Fruit fly (Drosophila melanogaster): Measurements from ENCODE around the gene koko.

Gene koko

DNA sequence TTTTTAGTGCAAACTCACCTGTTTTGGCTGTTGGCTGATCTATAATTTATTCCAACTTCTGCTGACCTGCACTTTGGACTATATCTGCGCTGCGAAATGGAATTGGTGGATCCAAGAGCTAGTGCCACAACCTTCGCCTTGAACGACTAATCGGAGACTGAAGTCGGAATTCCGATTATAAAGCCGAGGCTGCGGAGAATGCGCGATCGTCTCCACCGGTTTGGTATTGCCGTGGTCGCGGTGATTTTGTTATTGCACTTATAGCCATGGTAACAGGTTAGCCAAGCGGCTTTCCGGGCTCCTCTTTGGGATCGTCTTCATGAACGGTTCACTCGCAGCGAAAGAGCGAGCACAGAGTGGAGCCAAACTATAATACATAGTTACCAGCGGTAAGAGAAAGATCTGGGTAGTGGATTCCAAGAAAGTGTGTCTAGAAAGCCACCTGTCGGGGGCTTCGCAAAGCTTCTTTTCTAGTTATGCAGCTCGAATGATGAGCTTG, 21.8 kb upstream of the koko start, which contains the start of gene CG7675 (continued):
- TF ChIP-seq D19A (tag; optimal IDR thresholded peaks at IDR 0.05) (no peak), vnd (GFP tag; IDR thresholded peaks at IDR 0.05; ENCODE audit: partially characterized antibody) (no peak), CG6272 (GFP tag; IDR thresholded peaks at IDR 0.05) (no peak), ci (GFP tag; IDR thresholded peaks at IDR 0.05) (0 out of 3 replicates have a peak, but pooled peaks have one; percentile 45), jigr1 (GFP tag; IDR thresholded peaks at IDR 0.05) (no peak), HHEX (GFP tag; optimal IDR thresholded peaks at IDR 0.05) (peak; percentile 5), ken (GFP tag; IDR thresholded peaks at IDR 0.05) (no peak), CG14710 (tag; optimal IDR thresholded peaks at IDR 0.05) (no peak), wor (GFP tag; IDR thresholded peaks at IDR 0.05) (no peak), chm (GFP tag; IDR thresholded peaks at IDR 0.05) (no peak), Sin3A (optimal IDR thresholded peaks at IDR 0.05) (no peak), B-H1 (GFP tag; IDR thresholded peaks at IDR 0.05) (no peak), hth (optimal IDR thresholded peaks at IDR 0.05) (no peak), tna (GFP tag; IDR thresholded peaks at IDR 0.05; ENCODE audit: partially characterized antibody) (no peak), dm (GFP tag; optimal IDR thresholded peaks at IDR 0.05) (no peak), prd (optimal IDR thresholded peaks at IDR 0.05) (no peak), prd (GFP tag; IDR thresholded peaks at IDR 0.05) (no peak), caup (GFP tag; optimal IDR thresholded peaks at IDR 0.05; ENCODE audit: severe bottlenecking) (no peak), sim (GFP tag; IDR thresholded peaks at IDR 0.05) (no peak), sens (GFP tag) (peak; percentile 46), ab (GFP tag; optimal IDR thresholded peaks at IDR 0.05) (no peak), CG4820 (GFP tag; optimal IDR thresholded peaks at IDR 0.05) (no peak), CG6813 (GFP tag; optimal IDR thresholded peaks at IDR 0.05) (no peak), yki (optimal IDR thresholded peaks at IDR 0.05) (no peak), CG12744 (GFP tag; optimal IDR thresholded peaks at IDR 0.05) (no peak), vvl (GFP tag; IDR thresholded peaks at IDR 0.05) (peak; percentile 64), Mrtf (GFP tag; IDR thresholded peaks at IDR 0.05) (no peak), CG12219 (GFP tag; optimal IDR thresholded peaks at IDR 0.05) (no peak), CG6689 (GFP tag; IDR thresholded peaks at IDR 0.05) (no peak), da (GFP tag; optimal IDR thresholded peaks at IDR 0.05) (no peak), gcm (GFP tag; optimal IDR thresholded peaks at IDR 0.05) (no peak), dysf (GFP tag; IDR thresholded peaks at IDR 0.05) (no peak), Fer3 (tag; optimal IDR thresholded peaks at IDR 0.05) (no peak), Sry-δ (GFP tag; optimal IDR thresholded peaks at IDR 0.05) (no peak), lilli (GFP tag; optimal IDR thresholded peaks at IDR 0.05) (no peak), maf-S (GFP tag; optimal IDR thresholded peaks at IDR 0.05) (no peak), Usf (GFP tag; optimal IDR thresholded peaks at IDR 0.05) (no peak), H15 (GFP tag; IDR thresholded peaks at IDR 0.05) (no peak), chif (GFP tag; optimal IDR thresholded peaks at IDR 0.05) (no peak), NfI (GFP tag; optimal IDR thresholded peaks at IDR 0.05) (no peak), sens-2 (GFP tag; IDR thresholded peaks at IDR 0.05) (0 out of 2 replicates have a peak, but pooled peaks have one; percentile 44), cas (GFP tag; IDR thresholded peaks at IDR 0.05) (no peak), pfk (GFP tag; optimal IDR thresholded peaks at IDR 0.05) (no peak), CG7963 (GFP tag; IDR thresholded peaks at IDR 0.05; ENCODE audit: partially characterized antibody) (no peak), pho (GFP tag; optimal IDR thresholded peaks at IDR 0.05) (no peak), bbx (GFP tag; IDR thresholded peaks at IDR 0.05; ENCODE audit: partially characterized antibody) (0 out of 2 replicates have a peak, but pooled peaks have one; percentile 37), CG2678 (tag; optimal IDR thresholded peaks at IDR 0.05) (no peak), hbn (GFP tag; IDR thresholded peaks at IDR 0.05; ENCODE audit: partially characterized antibody) (no peak), fu2 (GFP tag; optimal IDR thresholded peaks at IDR 0.05) (no peak), wek (GFP tag; optimal IDR thresholded peaks at IDR 0.05) (no peak), Gsc (GFP tag; IDR thresholded peaks at IDR 0.05) (no peak), zf30C (GFP tag; optimal IDR thresholded peaks at IDR 0.05) (no peak), Jarid2 (GFP tag; optimal IDR thresholded peaks at IDR 0.05) (peak; percentile 44)
